Fruit fly (Drosophila melanogaster) whole organism, adult: ENCODE results near the gene Gpdh1.

Source experiments
- CG11617 ChIP-seq: fragments of 200-800 bp; sonication (Bioruptor generic); optimal IDR thresholded peaks from 2 replicates; lab custom pipeline; 2017; ENCODE audit warnings: mild to moderate bottlenecking, missing biosample characterization, missing genetic modification reagents, missing genetic modification characterization
- CG12768 ChIP-seq: fragments of 200-800 bp; sonication (Bioruptor generic); optimal IDR thresholded peaks from 2 replicates; lab custom pipeline; 2017; ENCODE audit warnings: missing biosample characterization, missing genetic modification characterization, mild to moderate bottlenecking, moderate library complexity, missing genetic modification reagents
- CG14711 ChIP-seq: fragments of 200-800 bp; sonication (Bioruptor generic); optimal IDR thresholded peaks from 2 replicates; lab custom pipeline; 2018; ENCODE audit warnings: missing biosample characterization, mild to moderate bottlenecking, missing genetic modification characterization, moderate library complexity
- CG1620 ChIP-seq: fragments of 200-800 bp; sonication (Bioruptor generic); optimal IDR thresholded peaks from 2 replicates; lab custom pipeline; 2016; ENCODE audit warnings: missing biosample characterization, missing genetic modification characterization
- CG33017 ChIP-seq: fragments of 200-800 bp; sonication (Bioruptor generic); optimal IDR thresholded peaks from 2 replicates; lab custom pipeline; 2018; ENCODE audit warnings: missing biosample characterization, mild to moderate bottlenecking, missing genetic modification characterization, moderate library complexity
- CG5204 ChIP-seq: fragments of 200-800 bp; sonication (Bioruptor generic); optimal IDR thresholded peaks from 2 replicates; lab custom pipeline; 2016; ENCODE audit warnings: missing biosample characterization, missing genetic modification characterization
- CG7045 ChIP-seq: fragments of 200-800 bp; sonication (Bioruptor generic); optimal IDR thresholded peaks from 2 replicates; lab custom pipeline; 2017; ENCODE audit warnings: missing biosample characterization, mild to moderate bottlenecking, missing genetic modification characterization
- CG7101 ChIP-seq: fragments of 200-800 bp; sonication (Bioruptor generic); optimal IDR thresholded peaks from 2 replicates; lab custom pipeline; 2018; ENCODE audit warnings: missing biosample characterization, mild to moderate bottlenecking, missing genetic modification characterization, moderate library complexity
- Clk ChIP-seq: fragments of 200-800 bp; sonication (Bioruptor generic); optimal IDR thresholded peaks from 2 replicates; lab custom pipeline; 2017; ENCODE audit warnings: missing biosample characterization, missing genetic modification characterization
- Crg-1 ChIP-seq: fragments of 200-800 bp; sonication (Bioruptor generic); optimal IDR thresholded peaks from 2 replicates; lab custom pipeline; 2016; ENCODE audit warnings: missing biosample characterization, missing genetic modification characterization
- Hr96 ChIP-seq: fragments of 200-800 bp; sonication (Bioruptor generic); optimal IDR thresholded peaks from 2 replicates; lab custom pipeline; 2016; ENCODE audit warnings: missing biosample characterization, missing genetic modification characterization
- Mnt ChIP-seq: fragments of 200-800 bp; sonication (Bioruptor generic); optimal IDR thresholded peaks from 2 replicates; lab custom pipeline; 2016; ENCODE audit warnings: missing biosample characterization, mild to moderate bottlenecking, missing genetic modification characterization
- bab1 ChIP-seq: fragments of 200-800 bp; sonication (Bioruptor generic); optimal IDR thresholded peaks from 3 replicates; lab custom pipeline; 2019; ENCODE audit warnings: missing biosample characterization, mild to moderate bottlenecking, missing genetic modification characterization, moderate library complexity
- cic ChIP-seq: fragments of 200-800 bp; sonication (Bioruptor generic); optimal IDR thresholded peaks from 2 replicates; lab custom pipeline; 2017; ENCODE audit warnings: missing biosample characterization, mild to moderate bottlenecking, missing genetic modification characterization, moderate library complexity
- cnc ChIP-seq, 2 experiments: fragments of >200 bp; optimal IDR thresholded peaks; 2 replicates each; lab custom pipeline; 2017
- kay ChIP-seq: fragments of 200-800 bp; sonication (Bioruptor generic); peaks from one replicate; lab custom pipeline; 2016; ENCODE audit warnings: missing biosample characterization, missing genetic modification characterization, borderline replicate concordance
- ovo ChIP-seq: fragments of 200-800 bp; sonication (Bioruptor generic); optimal IDR thresholded peaks from 2 replicates; lab custom pipeline; 2016; ENCODE audit warnings: missing biosample characterization, missing genetic modification characterization
- pad ChIP-seq: fragments of 200-800 bp; sonication (Bioruptor generic); optimal IDR thresholded peaks from 3 replicates; lab custom pipeline; 2017; ENCODE audit warnings: missing biosample characterization, missing genetic modification characterization, mild to moderate bottlenecking, moderate library complexity, missing genetic modification reagents
- tj ChIP-seq: fragments of 200-800 bp; sonication (Bioruptor generic); optimal IDR thresholded peaks from 3 replicates; lab custom pipeline; 2017; ENCODE audit warnings: missing biosample characterization, mild to moderate bottlenecking, missing genetic modification characterization, moderate library complexity
- toe ChIP-seq: fragments of 200-800 bp; sonication (Bioruptor generic); optimal IDR thresholded peaks from 2 replicates; lab custom pipeline; 2016; ENCODE audit warnings: missing biosample characterization, missing genetic modification characterization

The Gpdh1 gene

DNA sequence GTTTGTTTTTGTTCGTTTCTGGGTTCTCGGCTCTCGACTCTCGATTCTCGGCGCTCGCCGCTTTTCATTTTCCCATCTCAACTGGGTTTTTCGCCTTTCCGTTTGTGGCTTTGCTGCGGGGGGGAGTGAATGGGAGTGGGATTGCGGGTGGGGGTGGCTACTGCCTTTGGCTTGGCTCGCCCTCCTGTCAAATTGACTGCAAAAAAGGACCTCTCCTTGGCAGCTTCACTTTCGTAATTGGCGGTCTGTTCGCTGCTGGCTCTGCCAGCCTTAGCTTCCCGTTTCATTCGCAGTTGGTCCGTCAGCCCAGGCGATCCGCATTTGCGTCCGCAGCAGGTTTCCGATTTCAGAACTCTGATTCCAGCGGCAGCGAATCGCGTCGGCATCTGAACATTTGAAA is 17.8 kb upstream of the Gpdh1 start, which contains the start of gene dsf:
dsf (plus strand) TSS at position 301 of the 400 bp plus-strand sequence.
- no peak for TF ChIP-seq ovo
- TF ChIP-seq CG5204 (GFP tag; lab: Kevin White, UChicago) = no peak
- TF ChIP-seq bab1 (GFP tag; lab: Kevin White, UChicago) = no peak
- TF ChIP-seq toe (GFP tag; lab: Kevin White, UChicago) = no peak
- no peak for TF ChIP-seq CG7045 (GFP tag; lab: Kevin White, UChicago)
- TF ChIP-seq CG1620 = no peak

DNA sequence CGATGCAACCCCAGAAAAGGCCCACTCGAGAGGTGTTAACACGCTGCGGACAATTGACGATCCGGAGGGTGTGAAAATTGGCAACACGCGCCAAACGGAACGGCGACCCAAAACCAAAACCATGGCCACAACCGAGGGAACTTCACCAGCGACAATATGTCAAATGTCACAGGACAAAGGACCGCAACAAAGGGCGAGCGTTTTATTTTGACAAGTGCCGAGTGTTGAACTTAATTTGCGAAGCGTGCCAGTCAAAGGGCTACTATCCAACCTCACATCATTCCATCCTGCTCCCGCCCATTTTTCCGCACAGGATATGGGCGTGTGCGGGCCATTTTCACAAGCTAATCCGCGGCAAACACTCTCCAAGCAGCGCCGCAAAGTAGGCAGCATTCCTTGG is 16.1 kb upstream of the Gpdh1 start:
- TF ChIP-seq CG12768 (GFP tag; lab: Kevin White, UChicago) = no peak
- TF ChIP-seq cic (GFP tag; lab: Kevin White, UChicago) = no peak
- no peak for TF ChIP-seq kay (GFP tag; lab: Kevin White, UChicago)
- TF ChIP-seq Mnt (GFP tag; lab: Kevin White, UChicago) = no peak
- TF ChIP-seq toe (GFP tag; lab: Kevin White, UChicago) = no peak
- TF ChIP-seq Crg-1 (GFP tag; lab: Kevin White, UChicago) = no peak
- no peak for TF ChIP-seq CG33017 (tag; lab: Kevin White, UChicago)
- no peak for TF ChIP-seq CG14711
- TF ChIP-seq tj (GFP tag; lab: Kevin White, UChicago) = no peak
- no peak for TF ChIP-seq Hr96 (GFP tag; lab: Kevin White, UChicago)
- no peak for TF ChIP-seq CG7101 (tag; lab: Kevin White, UChicago)
- TF ChIP-seq Clk (GFP tag; lab: Kevin White, UChicago) = no peak
- no peak for TF ChIP-seq bab1 (GFP tag; lab: Kevin White, UChicago)

DNA sequence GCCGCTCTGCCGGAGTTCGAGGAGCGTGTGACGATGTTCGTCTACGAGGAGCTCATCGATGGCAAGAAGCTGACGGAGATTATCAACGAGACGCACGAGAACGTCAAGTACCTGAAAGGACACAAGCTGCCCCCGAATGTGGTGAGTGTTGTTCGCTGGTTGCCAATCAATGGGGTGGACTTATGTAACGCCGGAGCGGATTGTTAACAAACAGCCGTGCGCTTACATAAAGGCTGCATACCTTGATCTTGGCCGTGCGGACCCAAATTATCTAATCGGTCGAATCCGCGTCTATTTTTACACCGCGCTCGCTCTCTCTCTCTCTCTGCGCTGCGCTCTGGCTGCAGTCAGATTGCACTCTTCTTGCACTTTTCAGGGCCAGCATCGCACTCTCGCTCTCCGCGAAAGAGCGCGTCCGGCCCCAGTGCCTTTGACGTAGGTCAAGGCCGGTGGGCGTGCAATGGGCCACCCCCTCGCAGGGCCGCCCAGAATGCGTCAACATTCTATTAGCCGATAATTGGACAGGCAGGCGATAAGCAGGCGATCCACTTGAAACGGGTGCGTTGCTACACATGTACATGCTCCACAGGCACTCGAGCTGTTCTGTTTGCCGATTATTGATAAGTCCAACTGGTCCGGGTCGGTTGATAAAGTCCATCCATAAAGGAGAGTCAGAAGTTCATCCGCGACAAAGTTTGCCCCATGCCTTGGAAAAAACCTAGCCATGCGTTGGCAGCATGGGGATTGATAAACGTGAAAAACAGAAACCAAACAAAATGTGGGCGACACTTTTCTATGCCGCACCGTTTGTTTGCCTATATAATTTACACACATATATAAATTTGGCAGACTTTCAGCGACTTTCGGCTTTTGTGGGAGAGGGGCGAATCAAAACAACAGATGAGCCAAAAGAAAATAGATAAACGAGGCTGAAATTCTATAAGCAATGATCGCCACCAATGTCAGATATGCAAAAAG is 1.2 kb downstream of the Gpdh1 start:
- TF ChIP-seq tj (GFP tag; lab: Kevin White, UChicago) (no peak), CG14711 (no peak), toe (GFP tag; lab: Kevin White, UChicago) (no peak), Crg-1 (GFP tag; lab: Kevin White, UChicago) (no peak), CG12768 (GFP tag; lab: Kevin White, UChicago) (no peak), Hr96 (GFP tag; lab: Kevin White, UChicago) (peak; percentile 58), CG7045 (GFP tag; lab: Kevin White, UChicago) (peak; percentile 3), CG1620 (no peak), ovo (no peak), kay (GFP tag; lab: Kevin White, UChicago) (no peak), bab1 (GFP tag; lab: Kevin White, UChicago) (peak; percentile 12), CG5204 (GFP tag; lab: Kevin White, UChicago) (no peak), CG11617 (GFP tag; lab: Kevin White, UChicago) (no peak), Mnt (GFP tag; lab: Kevin White, UChicago) (peak; percentile 40), pad (GFP tag; lab: Kevin White, UChicago) (no peak), CG33017 (tag; lab: Kevin White, UChicago) (no peak), Clk (GFP tag; lab: Kevin White, UChicago) (no peak), cic (GFP tag; lab: Kevin White, UChicago) (peak; percentile 79), CG7101 (tag; lab: Kevin White, UChicago) (no peak), cnc (optimal IDR thresholded peaks at IDR 0.05; lab: Kevin White, UChicago) (no peak)

DNA sequence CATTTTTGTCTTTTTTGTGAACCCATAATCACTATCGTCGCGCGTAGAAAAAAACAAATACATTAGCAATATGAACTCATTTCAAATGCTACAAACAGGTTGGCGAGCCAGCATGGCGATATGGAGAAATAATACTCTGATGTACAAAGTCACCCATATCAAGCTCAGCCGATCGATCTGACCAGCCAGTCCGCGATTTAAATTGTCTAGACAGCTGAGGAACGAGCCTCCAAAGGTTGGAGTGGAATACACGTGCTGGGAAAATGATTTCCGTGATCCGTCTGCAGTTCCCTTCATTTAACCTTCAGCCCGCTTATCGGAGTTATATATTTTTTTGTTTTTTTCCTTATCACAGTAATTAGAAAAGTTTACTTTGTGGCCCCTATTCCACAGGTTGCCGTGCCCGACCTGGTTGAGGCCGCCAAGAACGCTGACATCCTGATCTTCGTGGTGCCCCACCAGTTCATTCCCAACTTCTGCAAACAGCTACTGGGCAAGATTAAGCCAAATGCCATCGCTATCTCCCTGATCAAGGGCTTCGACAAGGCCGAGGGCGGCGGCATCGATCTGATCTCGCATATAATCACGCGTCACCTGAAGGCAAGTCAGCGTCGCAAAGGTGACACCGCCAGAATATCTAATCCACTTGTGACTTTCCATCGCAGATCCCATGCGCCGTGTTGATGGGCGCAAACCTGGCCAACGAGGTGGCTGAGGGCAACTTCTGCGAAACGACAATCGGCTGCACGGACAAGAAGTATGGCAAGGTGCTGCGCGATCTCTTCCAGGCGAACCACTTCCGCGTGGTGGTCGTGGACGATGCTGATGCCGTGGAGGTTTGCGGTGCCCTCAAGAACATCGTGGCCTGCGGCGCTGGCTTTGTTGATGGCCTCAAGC is 2.5 kb downstream of the Gpdh1 start:
- no peak for TF ChIP-seq Crg-1 (GFP tag; lab: Kevin White, UChicago)
- peak; percentile 61 for TF ChIP-seq cic (GFP tag; lab: Kevin White, UChicago)
- TF ChIP-seq Mnt (GFP tag; lab: Kevin White, UChicago) = peak; percentile 33
- TF ChIP-seq kay (GFP tag; lab: Kevin White, UChicago) = peak; percentile 97
- TF ChIP-seq bab1 (GFP tag; lab: Kevin White, UChicago) = peak; percentile 12

DNA sequence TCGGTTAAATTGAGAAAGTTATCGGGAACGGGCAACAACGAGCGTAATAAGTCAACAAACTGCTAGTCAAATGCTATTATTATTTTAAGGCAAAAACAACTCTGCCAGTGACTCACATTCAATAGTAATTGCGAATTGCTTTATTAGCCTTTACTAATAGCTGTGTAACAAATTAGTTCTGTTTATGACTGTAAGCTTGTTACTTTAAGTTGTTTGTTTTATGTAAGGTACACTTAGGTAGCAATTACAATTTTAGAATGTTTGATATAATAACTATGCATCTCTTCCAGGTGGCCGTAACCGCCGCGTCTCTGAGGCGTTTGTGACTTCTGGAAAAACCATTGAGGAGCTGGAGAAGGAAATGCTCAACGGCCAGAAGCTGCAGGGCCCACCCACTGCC is 3.3 kb downstream of the Gpdh1 start:
- peak; percentile 15 for TF ChIP-seq CG7045 (GFP tag; lab: Kevin White, UChicago)
- peak; percentile 52 for TF ChIP-seq Crg-1 (GFP tag; lab: Kevin White, UChicago)
- peak; percentile 41 for TF ChIP-seq ovo
- TF ChIP-seq CG14711 = peak; percentile 20
- TF ChIP-seq CG11617 (GFP tag; lab: Kevin White, UChicago) = peak; percentile 4
- TF ChIP-seq CG1620 = no peak
- TF ChIP-seq CG5204 (GFP tag; lab: Kevin White, UChicago) = no peak
- no peak for TF ChIP-seq pad (GFP tag; lab: Kevin White, UChicago)
- peak; percentile 68 for TF ChIP-seq cic (GFP tag; lab: Kevin White, UChicago)
- TF ChIP-seq Hr96 (GFP tag; lab: Kevin White, UChicago) = no peak
- TF ChIP-seq bab1 (GFP tag; lab: Kevin White, UChicago) = peak; percentile 8
- peak; percentile 12 for TF ChIP-seq CG12768 (GFP tag; lab: Kevin White, UChicago)
- TF ChIP-seq Mnt (GFP tag; lab: Kevin White, UChicago) = no peak
- TF ChIP-seq CG33017 (tag; lab: Kevin White, UChicago) = peak; percentile 43
- peak; percentile 65 for TF ChIP-seq kay (GFP tag; lab: Kevin White, UChicago)
- no peak for TF ChIP-seq tj (GFP tag; lab: Kevin White, UChicago)
- no peak for TF ChIP-seq cnc (optimal IDR thresholded peaks at IDR 0.05; lab: Kevin White, UChicago)
- TF ChIP-seq Clk (GFP tag; lab: Kevin White, UChicago) = no peak
- TF ChIP-seq CG7101 (tag; lab: Kevin White, UChicago) = peak; percentile 35
- no peak for TF ChIP-seq toe (GFP tag; lab: Kevin White, UChicago)
